Worm (Caenorhabditis elegans) whole organism, young adult: Measurements from ENCODE around the gene mog-1.
A peak's percentile ranks its signal among the peaks of the same experiment; 100 is the strongest.

Experiments used
- B0019.2 ChIP-seq: fragments of 200-800 bp; sonication (Bioruptor generic); conservative IDR thresholded peaks from 2 replicates; pipeline ENCODE4 v1.3.6; 2022; ENCODE audit warnings: missing genetic modification reagents, missing genetic modification characterization, missing compliant biosample characterization
- F33H1.4 ChIP-seq: fragments of 200-800 bp; sonication (Bioruptor generic); IDR thresholded peaks from 2 replicates; pipeline ENCODE4 v1.3.6; 2022; ENCODE audit warnings: missing genetic modification reagents, missing genetic modification characterization, missing compliant biosample characterization
- F52B5.7 ChIP-seq: sonication (generic microtip); optimal IDR thresholded peaks from 2 replicates; lab custom pipeline; 2016; ENCODE audit warnings: mild to moderate bottlenecking, missing genetic modification characterization, missing compliant biosample characterization
- Y53G8AR.9 ChIP-seq: fragments of 200-800 bp; sonication (Bioruptor generic); conservative IDR thresholded peaks from 2 replicates; pipeline ENCODE4 v1.3.6; 2022; ENCODE audit warnings: missing genetic modification reagents, missing genetic modification characterization, missing compliant biosample characterization
- Y67H2A.10 ChIP-seq: fragments of 200-800 bp; sonication (Bioruptor generic); conservative IDR thresholded peaks from 2 replicates; pipeline ENCODE4 v1.3.6; 2022; ENCODE audit warnings: missing genetic modification reagents, missing genetic modification characterization, missing compliant biosample characterization
- aptf-3 ChIP-seq: fragments of 200-800 bp; sonication (Bioruptor generic); IDR thresholded peaks from 2 replicates; pipeline ENCODE4 v1.3.6; 2022; ENCODE audit warnings: missing genetic modification characterization, missing compliant biosample characterization
- atf-7 ChIP-seq: sonication (generic microtip); optimal IDR thresholded peaks from 2 replicates; lab custom pipeline; 2017; ENCODE audit warnings: mild to moderate bottlenecking, missing genetic modification characterization, missing compliant biosample characterization
- attf-5 ChIP-seq: fragments of 200-800 bp; sonication (Bioruptor generic); optimal IDR thresholded peaks from 2 replicates; lab custom pipeline; 2018; ENCODE audit warnings: mild to moderate bottlenecking, missing genetic modification characterization, missing compliant biosample characterization
- bed-1 ChIP-seq: fragments of 200-800 bp; sonication (Bioruptor generic); IDR thresholded peaks from 2 replicates; pipeline ENCODE4 v1.3.6; 2022; ENCODE audit warnings: missing genetic modification reagents, missing genetic modification characterization, missing compliant biosample characterization
- cebp-1 ChIP-seq, 2 experiments: fragments of 200-800 bp in 1 of 2; sonication (Bioruptor generic) in 1 of 2; sonication (generic microtip) in 1 of 2; IDR thresholded peaks in 1 of 2; optimal IDR thresholded peaks in 1 of 2; 2 replicates each; pipeline versions ENCODE4 v1.3.6 to Lab custom; 2017 to 2022; ENCODE audit warnings: missing compliant biosample characterization in 2 of 2, missing genetic modification characterization in 2 of 2, mild to moderate bottlenecking in 1 of 2, missing genetic modification reagents in 1 of 2, moderate library complexity in 1 of 2
- ceh-100 ChIP-seq: fragments of 200-800 bp; sonication (Bioruptor generic); IDR thresholded peaks from 2 replicates; pipeline ENCODE4 v1.3.6; 2022; ENCODE audit warnings: missing genetic modification reagents, missing genetic modification characterization, missing compliant biosample characterization
- ceh-40 ChIP-seq: fragments of 200-800 bp; sonication (Bioruptor generic); IDR thresholded peaks from 2 replicates; pipeline ENCODE4 v1.3.6; 2022; ENCODE audit warnings: missing genetic modification characterization, missing compliant biosample characterization
- ceh-91 ChIP-seq: fragments of 200-800 bp; sonication (Bioruptor generic); IDR thresholded peaks from 2 replicates; pipeline ENCODE4 v1.3.6; 2022; ENCODE audit warnings: missing genetic modification reagents, missing genetic modification characterization, missing compliant biosample characterization
- dpff-1 ChIP-seq: sonication (generic microtip); optimal IDR thresholded peaks from 2 replicates; lab custom pipeline; 2017; ENCODE audit warnings: mild to moderate bottlenecking, missing genetic modification characterization, missing compliant biosample characterization
- efl-1 ChIP-seq: fragments of 150-350 bp; optimal IDR thresholded peaks from 2 replicates; lab custom pipeline; 2014; ENCODE audit warnings: missing biosample characterization, missing genetic modification reagents, missing genetic modification characterization
- egl-44 ChIP-seq: fragments of 200-800 bp; sonication (Bioruptor generic); IDR thresholded peaks from 2 replicates; pipeline ENCODE4 v1.3.6; 2022; ENCODE audit warnings: missing genetic modification reagents, missing genetic modification characterization, missing compliant biosample characterization
- hlh-12 ChIP-seq: sonication (generic microtip); optimal IDR thresholded peaks from 2 replicates; lab custom pipeline; 2016; ENCODE audit warnings: missing genetic modification characterization, missing compliant biosample characterization
- hmg-1.2 ChIP-seq: fragments of 200-800 bp; sonication (Bioruptor generic); IDR thresholded peaks from 2 replicates; pipeline ENCODE4 v1.3.6; 2022; ENCODE audit warnings: missing genetic modification reagents, missing genetic modification characterization, missing compliant biosample characterization
- hsf-1 ChIP-seq: fragments of 200-800 bp; sonication (Bioruptor generic); IDR thresholded peaks from 2 replicates; pipeline ENCODE4 v1.3.6; 2022; ENCODE audit warnings: missing genetic modification reagents, missing genetic modification characterization, missing compliant biosample characterization
- let-607 ChIP-seq, 2 experiments: fragments of 200-800 bp in 1 of 2; sonication (Bioruptor generic) in 1 of 2; sonication (generic microtip) in 1 of 2; optimal IDR thresholded peaks; 2 replicates each; lab custom pipeline; 2016 to 2018; ENCODE audit warnings: mild to moderate bottlenecking in 2 of 2, missing compliant biosample characterization in 2 of 2, missing genetic modification characterization in 2 of 2, moderate library complexity in 2 of 2, missing genotype in 1 of 2
- lin-26 ChIP-seq: fragments of 200-800 bp; sonication (Bioruptor generic); IDR thresholded peaks from 2 replicates; pipeline ENCODE4 v1.3.6; 2022; ENCODE audit warnings: missing genetic modification reagents, missing genetic modification characterization, missing compliant biosample characterization
- lin-40 ChIP-seq: sonication (generic microtip); optimal IDR thresholded peaks from 2 replicates; lab custom pipeline; 2016; ENCODE audit warnings: missing genetic modification characterization, mild to moderate bottlenecking, missing compliant biosample characterization, missing genotype, missing genetic modification reagents
- lir-1 ChIP-seq: fragments of 200-800 bp; sonication (Bioruptor generic); conservative IDR thresholded peaks from 2 replicates; pipeline ENCODE4 v1.3.6; 2022; ENCODE audit warnings: missing genetic modification reagents, missing genetic modification characterization, missing compliant biosample characterization
- lsl-1 ChIP-seq: fragments of 200-800 bp; sonication (Bioruptor generic); optimal IDR thresholded peaks from 2 replicates; lab custom pipeline; 2018; ENCODE audit warnings: mild to moderate bottlenecking, missing genetic modification characterization, moderate library complexity, missing compliant biosample characterization
- lsy-27 ChIP-seq: sonication (generic microtip); optimal IDR thresholded peaks from 2 replicates; lab custom pipeline; 2017; ENCODE audit warnings: missing genetic modification characterization, mild to moderate bottlenecking, missing compliant biosample characterization, antibody characterized with exemption, missing genotype, borderline replicate concordance; ENCODE audit not compliant: insufficient read depth
- madf-10 ChIP-seq: sonication (generic microtip); optimal IDR thresholded peaks from 2 replicates; lab custom pipeline; 2016; ENCODE audit warnings: mild to moderate bottlenecking, missing genetic modification characterization, missing compliant biosample characterization
- madf-6 ChIP-seq: fragments of 200-800 bp; sonication (Bioruptor generic); IDR thresholded peaks from 2 replicates; pipeline ENCODE4 v1.3.6; 2022; ENCODE audit warnings: missing genetic modification reagents, missing genetic modification characterization, missing compliant biosample characterization
- mel-28 ChIP-seq: sonication (generic microtip); optimal IDR thresholded peaks from 2 replicates; lab custom pipeline; 2016; ENCODE audit warnings: borderline replicate concordance, mild to moderate bottlenecking, missing genetic modification characterization, missing compliant biosample characterization
- nhr-80 ChIP-seq: sonication (generic microtip); optimal IDR thresholded peaks from 2 replicates; lab custom pipeline; 2016; ENCODE audit warnings: missing genetic modification characterization, missing compliant biosample characterization
- nhr-90 ChIP-seq: sonication (generic microtip); optimal IDR thresholded peaks from 2 replicates; lab custom pipeline; 2016; ENCODE audit warnings: missing genotype, mild to moderate bottlenecking, missing genetic modification characterization, missing compliant biosample characterization
- pbrm-1 ChIP-seq: fragments of 200-800 bp; sonication (Bioruptor generic); IDR thresholded peaks from 2 replicates; pipeline ENCODE4 v1.3.6; 2022; ENCODE audit warnings: missing genetic modification reagents, missing genetic modification characterization, missing compliant biosample characterization
- sea-2 ChIP-seq: fragments of 200-800 bp; sonication (Bioruptor generic); IDR thresholded peaks from 2 replicates; pipeline ENCODE4 v1.3.6; 2022; ENCODE audit warnings: missing genetic modification characterization, missing compliant biosample characterization
- snpc-3.4 ChIP-seq: sonication (generic microtip); optimal IDR thresholded peaks from 2 replicates; lab custom pipeline; 2017; ENCODE audit warnings: missing genetic modification characterization, mild to moderate bottlenecking, missing compliant biosample characterization, antibody characterized with exemption, moderate library complexity, missing genotype, missing genetic modification reagents
- snpc-4 ChIP-seq, 5 experiments: fragments of 150-350 bp in 1 of 5; sonication (generic microtip) in 4 of 5; optimal IDR thresholded peaks; 2 replicates each; lab custom pipeline; 2014 to 2018; ENCODE audit warnings: missing genetic modification characterization in 5 of 5, missing biosample characterization in 3 of 5, antibody characterized with exemption in 2 of 5, mild to moderate bottlenecking in 2 of 5, missing compliant biosample characterization in 2 of 5, missing genotype in 2 of 5, moderate library complexity in 2 of 5, missing genetic modification reagents in 1 of 5
- tbp1 ChIP-seq: fragments of 200-800 bp; sonication (Bioruptor generic); optimal IDR thresholded peaks from 2 replicates; lab custom pipeline; 2018; ENCODE audit warnings: mild to moderate bottlenecking, missing genetic modification characterization, missing compliant biosample characterization
- unc-62 ChIP-seq: fragments of 150-350 bp; optimal IDR thresholded peaks from 2 replicates; lab custom pipeline; 2014; ENCODE audit warnings: missing biosample characterization, missing genetic modification reagents, missing genetic modification characterization
- xnd-1 ChIP-seq: sonication (generic microtip); optimal IDR thresholded peaks from 2 replicates; lab custom pipeline; 2016; ENCODE audit warnings: missing genotype, missing genetic modification reagents, missing genetic modification characterization, missing compliant biosample characterization
- zfh-2 ChIP-seq: fragments of 200-800 bp; sonication (Bioruptor generic); conservative IDR thresholded peaks from 2 replicates; pipeline ENCODE4 v1.3.6; 2022; ENCODE audit warnings: missing genetic modification reagents, missing genetic modification characterization, missing compliant biosample characterization
- ztf-22 ChIP-seq: fragments of 200-800 bp; sonication (Bioruptor generic); optimal IDR thresholded peaks from 2 replicates; lab custom pipeline; 2018; ENCODE audit warnings: mild to moderate bottlenecking, missing genetic modification characterization, moderate library complexity, missing compliant biosample characterization
- ztf-28 ChIP-seq: fragments of 200-800 bp; sonication (Bioruptor generic); IDR thresholded peaks from 2 replicates; pipeline ENCODE4 v1.3.6; 2022; ENCODE audit warnings: missing genetic modification reagents, missing genetic modification characterization, missing compliant biosample characterization

Gene mog-1

DNA sequence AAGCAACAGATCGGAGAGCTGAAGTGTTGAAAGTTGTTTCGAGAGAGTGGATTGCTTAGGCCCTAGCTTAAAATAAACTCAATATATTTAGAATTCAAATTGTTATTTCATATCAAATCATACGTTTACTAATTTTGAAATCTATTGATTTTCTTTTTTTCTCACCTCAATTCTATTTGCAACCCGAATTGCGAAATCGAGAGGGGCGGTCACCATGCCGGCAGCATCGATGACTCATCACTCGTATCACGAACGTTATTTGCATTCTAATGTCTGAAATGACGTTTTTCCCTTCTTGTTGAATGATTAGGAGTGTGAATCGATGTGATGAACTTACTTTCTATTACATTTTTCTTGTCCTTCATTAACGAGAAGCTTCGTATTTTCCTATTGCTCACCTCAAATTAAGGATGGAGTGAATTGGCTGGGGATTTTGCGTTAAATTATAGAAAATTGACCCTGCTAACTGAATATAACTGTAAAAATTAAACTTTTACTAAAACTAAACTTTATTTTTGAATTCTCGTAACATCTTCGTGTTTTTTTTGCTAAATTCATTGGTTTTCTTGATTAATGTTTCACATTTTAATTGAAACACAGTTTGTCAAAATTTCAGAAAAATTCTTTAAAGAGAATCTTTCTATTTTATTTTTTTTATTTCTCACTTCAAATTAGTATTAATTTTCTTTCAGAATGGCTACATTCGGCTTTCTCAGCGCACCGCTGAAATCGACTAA lies 818 bp upstream of the mog-1 start, which contains the start of gene alx-1:
Gene alx-1, plus strand, starts transcription at position 687 of the 737 bp plus-strand sequence.
- TF ChIP-seq egl-44 (GFP tag; lab: Robert Waterston, UW), result no peak
- TF ChIP-seq F52B5.7 (tag; lab: Kevin White, UChicago), result no peak
- no peak for TF ChIP-seq madf-10 (tag; lab: Kevin White, UChicago)
- TF ChIP-seq aptf-3 (GFP tag; lab: Robert Waterston, UW), result no peak
- TF ChIP-seq ztf-22 (GFP tag; lab: Kevin White, UChicago), result no peak
- TF ChIP-seq ceh-40 (GFP tag; lab: Robert Waterston, UW), result no peak
- TF ChIP-seq unc-62, result peak; percentile 6
- TF ChIP-seq ztf-28 (GFP tag; lab: Robert Waterston, UW), result no peak
- TF ChIP-seq cebp-1 (GFP tag; IDR thresholded peaks at IDR 0.05; lab: Robert Waterston, UW), result peak; percentile 97
- peak; percentile 99 for TF ChIP-seq cebp-1 (tag; optimal IDR thresholded peaks at IDR 0.05; lab: Kevin White, UChicago)
- TF ChIP-seq hlh-12 (tag; lab: Kevin White, UChicago), result no peak
- TF ChIP-seq atf-7 (tag; lab: Kevin White, UChicago), result no peak
- no peak for TF ChIP-seq let-607 (tag; optimal IDR thresholded peaks at IDR 0.05; lab: Kevin White, UChicago)
- TF ChIP-seq snpc-3.4 (tag; lab: Kevin White, UChicago), result no peak
- TF ChIP-seq pbrm-1, result no peak
- peak; percentile 54 for TF ChIP-seq nhr-80 (tag; lab: Kevin White, UChicago)
- no peak for TF ChIP-seq ceh-100 (GFP tag; lab: Robert Waterston, UW)
- peak; percentile 84 for TF ChIP-seq attf-5 (GFP tag; lab: Kevin White, UChicago)
- TF ChIP-seq snpc-4 (GFP tag; optimal IDR thresholded peaks at IDR 0.05; lab: Kevin White, UChicago), result no peak
- TF ChIP-seq snpc-4 (tag; optimal IDR thresholded peaks at IDR 0.05; lab: Kevin White, UChicago), result peak in 1 of 4 experiments; percentile 9
- TF ChIP-seq, all 124 proteins: peak for 5

DNA sequence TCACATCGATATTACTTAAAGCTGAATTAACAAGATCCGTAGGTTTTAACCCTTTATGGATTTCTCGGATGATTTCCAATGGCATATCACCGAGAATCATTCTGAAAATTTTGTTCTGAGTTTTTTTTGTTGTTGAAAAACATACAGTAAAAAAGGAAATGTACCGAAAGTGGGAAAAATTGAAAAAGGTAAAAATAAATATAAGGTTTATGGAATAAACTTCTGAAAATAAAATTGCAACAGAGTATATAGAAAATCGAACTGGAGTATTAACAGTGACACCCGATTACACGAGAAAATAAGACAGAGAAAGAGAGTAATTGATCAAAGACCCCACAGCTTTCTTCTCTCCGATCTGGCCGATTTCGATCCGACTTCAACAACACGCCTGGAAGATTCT lies 4.2 kb downstream of the mog-1 start, which contains the start of gene K03H1.11:
Gene K03H1.11, minus strand, starts transcription at position 101 of the 400 bp plus-strand sequence.
- no peak for TF ChIP-seq lin-26 (GFP tag; lab: Robert Waterston, UW)
- no peak for TF ChIP-seq zfh-2 (GFP tag; lab: Robert Waterston, UW)
- TF ChIP-seq snpc-3.4 (tag; lab: Kevin White, UChicago), result no peak
- no peak for TF ChIP-seq lsy-27
- TF ChIP-seq dpff-1 (tag; lab: Kevin White, UChicago), result no peak
- TF ChIP-seq nhr-90, result no peak
- no peak for TF ChIP-seq lir-1

DNA sequence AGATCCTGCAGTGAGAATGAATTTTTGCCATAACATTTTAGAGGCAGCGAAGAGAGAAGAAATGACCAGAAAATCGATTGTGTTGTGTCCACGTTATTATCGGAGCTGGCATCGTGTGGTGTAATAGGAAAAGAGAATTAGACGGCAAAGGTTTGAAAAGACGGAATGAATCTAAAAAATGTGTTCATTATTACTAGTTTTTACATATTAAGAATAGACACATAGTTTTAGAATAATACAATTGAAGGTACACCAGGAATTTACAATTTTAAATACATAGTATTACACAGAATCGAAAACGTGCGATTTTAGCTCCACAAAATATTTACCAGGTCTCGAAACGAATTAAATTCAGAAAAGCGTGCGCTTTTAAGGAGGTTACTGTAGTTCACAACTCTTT lies 5.8 kb downstream of the mog-1 start, which contains the start of gene K03H1.13:
Gene K03H1.13, minus strand, starts transcription at position 101 of the 400 bp plus-strand sequence.
- TF ChIP-seq atf-7 (tag; lab: Kevin White, UChicago), result no peak
- TF ChIP-seq sea-2 (GFP tag; lab: Robert Waterston, UW), result no peak
- TF ChIP-seq hmg-1.2, result peak; percentile 24; the same call in 1 of the 2 replicates

DNA sequence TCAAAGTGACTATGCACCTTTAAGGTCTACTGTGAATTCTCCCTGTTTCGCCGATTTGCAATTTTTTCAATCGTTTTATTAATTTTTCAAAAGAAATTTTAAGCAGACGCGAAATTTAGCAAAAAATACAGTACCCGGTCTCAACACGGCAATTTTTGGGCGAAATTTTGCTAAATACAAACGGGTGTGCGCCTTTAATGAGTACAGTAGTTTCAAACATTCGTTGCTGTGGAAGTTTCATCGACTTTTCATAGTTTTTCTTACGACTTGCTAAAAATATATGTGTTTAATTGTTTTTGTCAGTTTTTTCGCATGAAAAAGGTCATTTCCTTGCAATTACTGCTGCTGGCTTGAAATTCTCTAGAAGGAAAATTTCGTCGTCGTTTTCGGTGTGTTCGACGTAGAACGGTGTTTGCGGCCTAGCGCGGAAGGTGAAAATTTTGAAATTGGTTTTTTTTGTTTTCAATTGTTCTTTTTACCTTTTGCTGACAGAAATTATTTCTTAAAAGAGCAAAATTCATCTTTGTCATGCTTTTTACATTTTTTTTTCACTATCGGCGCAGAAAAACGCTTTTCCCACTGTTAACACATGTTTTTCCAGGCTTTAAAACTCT lies 9.1 kb downstream of the mog-1 start, which contains the start of gene K03H1.7:
Gene K03H1.7, plus strand, starts transcription at position 600 of the 614 bp plus-strand sequence.
- peak; percentile 53 for TF ChIP-seq xnd-1 (tag; lab: Kevin White, UChicago)
- no peak for TF ChIP-seq lsy-27
- no peak for TF ChIP-seq unc-62
- no peak for TF ChIP-seq lin-40 (tag; lab: Kevin White, UChicago)
- TF ChIP-seq lir-1, result no peak
- peak; percentile 21 for TF ChIP-seq efl-1
- no peak for TF ChIP-seq Y53G8AR.9
- no peak for TF ChIP-seq B0019.2 (GFP tag; lab: Robert Waterston, UW)
- no peak for TF ChIP-seq Y67H2A.10 (GFP tag; lab: Robert Waterston, UW)
- peak; percentile 50 for TF ChIP-seq F33H1.4 (GFP tag; lab: Robert Waterston, UW)
- TF ChIP-seq mel-28 (tag; lab: Kevin White, UChicago), result no peak
- TF ChIP-seq bed-1 (GFP tag; lab: Robert Waterston, UW), result no peak
- TF ChIP-seq madf-6 (GFP tag; lab: Robert Waterston, UW), result 0 out of 2 replicates have a peak, but pooled peaks have one; percentile 22
- peak; percentile 62; the same call in 1 of the 2 replicates for TF ChIP-seq ceh-91 (GFP tag; lab: Robert Waterston, UW)
- no peak for TF ChIP-seq tbp1 (GFP tag; lab: Kevin White, UChicago)
- TF ChIP-seq lsl-1, result peak; percentile 89
- no peak for TF ChIP-seq hsf-1 (GFP tag; lab: Robert Waterston, UW)
